Worm (Caenorhabditis elegans) whole organism, late embryonic: ENCODE results near the gene sel-2.

ENCODE experiments used
- K02D7.2 ChIP-seq: sonication (generic microtip); optimal IDR thresholded peaks from 2 replicates; lab custom pipeline; 2017; ENCODE audit warnings: mild to moderate bottlenecking, missing genetic modification characterization, missing compliant biosample characterization
- K09A11.1 ChIP-seq: sonication (generic microtip); optimal IDR thresholded peaks from 2 replicates; lab custom pipeline; 2017; ENCODE audit warnings: antibody characterized with exemption, mild to moderate bottlenecking, missing genetic modification characterization, missing compliant biosample characterization; ENCODE audit not compliant: insufficient read depth
- T23F11.4 ChIP-seq: fragments of 200-800 bp; sonication (Bioruptor generic); optimal IDR thresholded peaks from 2 replicates; lab custom pipeline; 2018; ENCODE audit warnings: mild to moderate bottlenecking, missing genetic modification characterization, missing compliant biosample characterization
- ahr-1 ChIP-seq: sonication (generic microtip); optimal IDR thresholded peaks from 2 replicates; lab custom pipeline; 2016; ENCODE audit warnings: missing genetic modification characterization, missing compliant biosample characterization
- ama-1 ChIP-seq: fragments of 150-350 bp; optimal IDR thresholded peaks from 2 replicates; lab custom pipeline; 2014
- ceh-18 ChIP-seq: sonication (generic microtip); optimal IDR thresholded peaks from 2 replicates; lab custom pipeline; 2016; ENCODE audit warnings: missing genetic modification characterization, missing compliant biosample characterization
- ceh-19 ChIP-seq: fragments of 200-800 bp; sonication (Bioruptor generic); optimal IDR thresholded peaks from 2 replicates; lab custom pipeline; 2018; ENCODE audit warnings: mild to moderate bottlenecking, missing genetic modification characterization, missing compliant biosample characterization
- ceh-2 ChIP-seq: sonication (generic microtip); optimal IDR thresholded peaks from 2 replicates; lab custom pipeline; 2016; ENCODE audit warnings: missing genotype, missing genetic modification characterization, missing compliant biosample characterization
- ceh-45 ChIP-seq: fragments of 200-800 bp; sonication (Bioruptor generic); IDR thresholded peaks from 2 replicates; pipeline ENCODE4 v1.3.6; 2022; ENCODE audit warnings: missing genetic modification reagents, missing genetic modification characterization, missing compliant biosample characterization
- dmd-4 ChIP-seq: sonication (generic microtip); optimal IDR thresholded peaks from 2 replicates; lab custom pipeline; 2016; ENCODE audit warnings: borderline replicate concordance, missing genetic modification characterization, missing compliant biosample characterization
- elt-2 ChIP-seq: sonication (generic microtip); optimal IDR thresholded peaks from 2 replicates; lab custom pipeline; 2016; ENCODE audit warnings: missing genetic modification reagents, missing genetic modification characterization, missing compliant biosample characterization
- elt-4 ChIP-seq: sonication (generic microtip); optimal IDR thresholded peaks from 2 replicates; lab custom pipeline; 2016; ENCODE audit warnings: missing genetic modification characterization, missing compliant biosample characterization
- ets-4 ChIP-seq: sonication (generic microtip); optimal IDR thresholded peaks from 2 replicates; lab custom pipeline; 2016; ENCODE audit warnings: missing genetic modification characterization, missing compliant biosample characterization
- gmeb-2 ChIP-seq: sonication (generic microtip); optimal IDR thresholded peaks from 2 replicates; lab custom pipeline; 2016; ENCODE audit warnings: missing genetic modification characterization, inconsistent platforms, missing compliant biosample characterization
- hlh-13 ChIP-seq: fragments of 200-800 bp; sonication (Bioruptor generic); optimal IDR thresholded peaks from 2 replicates; lab custom pipeline; 2018; ENCODE audit warnings: mild to moderate bottlenecking, missing genetic modification characterization, missing compliant biosample characterization
- lin-11 ChIP-seq: fragments of 200-800 bp; sonication (Bioruptor generic); optimal IDR thresholded peaks from 2 replicates; lab custom pipeline; 2018; ENCODE audit warnings: mild to moderate bottlenecking, missing genetic modification characterization, missing compliant biosample characterization
- madf-2 ChIP-seq: sonication (generic microtip); optimal IDR thresholded peaks from 2 replicates; lab custom pipeline; 2017; ENCODE audit warnings: missing genetic modification characterization, missing compliant biosample characterization
- nfya-1 ChIP-seq: sonication (generic microtip); optimal IDR thresholded peaks from 2 replicates; lab custom pipeline; 2017; ENCODE audit warnings: missing genetic modification characterization, mild to moderate bottlenecking, missing compliant biosample characterization, antibody characterized with exemption, moderate library complexity
- nhr-232 ChIP-seq: sonication (generic microtip); optimal IDR thresholded peaks from 2 replicates; lab custom pipeline; 2016; ENCODE audit warnings: missing genetic modification characterization, missing compliant biosample characterization
- odd-2 ChIP-seq: sonication (generic microtip); optimal IDR thresholded peaks from 2 replicates; lab custom pipeline; 2017; ENCODE audit warnings: antibody characterized with exemption, mild to moderate bottlenecking, missing genetic modification characterization, missing compliant biosample characterization
- pha-2 ChIP-seq: sonication (generic microtip); optimal IDR thresholded peaks from 2 replicates; lab custom pipeline; 2017; ENCODE audit warnings: mild to moderate bottlenecking, missing genetic modification characterization, missing compliant biosample characterization
- pqm-1 ChIP-seq: sonication (generic microtip); optimal IDR thresholded peaks from 2 replicates; lab custom pipeline; 2016; ENCODE audit warnings: missing genetic modification characterization, missing compliant biosample characterization
- ref-2 ChIP-seq: sonication (generic microtip); optimal IDR thresholded peaks from 2 replicates; lab custom pipeline; 2016; ENCODE audit warnings: missing genetic modification characterization, missing compliant biosample characterization
- sdc-2 ChIP-seq: sonication (generic microtip); optimal IDR thresholded peaks from 2 replicates; lab custom pipeline; 2016; ENCODE audit warnings: missing genotype, missing genetic modification characterization, missing compliant biosample characterization
- sox-4 ChIP-seq: sonication (generic microtip); optimal IDR thresholded peaks from 2 replicates; lab custom pipeline; 2017; ENCODE audit warnings: mild to moderate bottlenecking, missing genetic modification characterization, inconsistent platforms, missing compliant biosample characterization
- syd-9 ChIP-seq: sonication (generic microtip); optimal IDR thresholded peaks from 2 replicates; lab custom pipeline; 2016; ENCODE audit warnings: mild to moderate bottlenecking, missing genetic modification characterization, moderate library complexity, missing compliant biosample characterization
- tbx-2 ChIP-seq: sonication (generic microtip); optimal IDR thresholded peaks from 2 replicates; lab custom pipeline; 2016; ENCODE audit warnings: missing genetic modification characterization, missing compliant biosample characterization
- unc-3 ChIP-seq, 2 experiments: fragments of 200-800 bp in 1 of 2; sonication (Bioruptor generic) in 1 of 2; sonication (generic microtip) in 1 of 2; conservative IDR thresholded peaks in 1 of 2; optimal IDR thresholded peaks in 1 of 2; 2 replicates each; pipeline versions ENCODE4 v1.3.6 to Lab custom; 2016 to 2022; ENCODE audit warnings: missing compliant biosample characterization in 2 of 2, missing genetic modification characterization in 2 of 2, missing genetic modification reagents in 1 of 2
- unc-42 ChIP-seq: sonication (generic microtip); optimal IDR thresholded peaks from 2 replicates; lab custom pipeline; 2016; ENCODE audit warnings: missing genotype, missing genetic modification characterization, missing compliant biosample characterization
- unc-55 ChIP-seq: sonication (generic microtip); optimal IDR thresholded peaks from 2 replicates; lab custom pipeline; 2017; ENCODE audit warnings: missing biosample characterization, missing genetic modification reagents, missing genetic modification characterization
- ztf-16 ChIP-seq: sonication (generic microtip); optimal IDR thresholded peaks from 2 replicates; lab custom pipeline; 2017; ENCODE audit warnings: missing genetic modification characterization, missing compliant biosample characterization

sel-2 gene

DNA sequence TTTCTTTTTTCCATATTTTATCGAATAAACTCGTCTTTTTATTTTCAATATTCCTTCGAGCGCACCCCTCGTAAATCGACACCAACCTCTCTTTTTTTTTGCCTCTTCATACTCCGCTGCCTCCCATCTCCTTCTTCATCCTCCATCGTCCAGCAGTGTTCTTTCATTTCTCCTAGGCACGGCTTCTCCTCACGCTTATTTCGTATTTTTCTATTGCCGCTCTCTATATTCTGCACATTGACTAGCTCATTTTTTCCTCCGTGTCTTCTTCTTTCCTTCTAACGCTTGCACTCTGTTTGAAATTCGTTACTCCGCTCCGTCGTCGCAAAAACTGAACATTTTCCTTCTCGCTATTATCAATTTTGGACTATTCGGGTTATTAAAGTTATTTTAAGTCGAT lies 56.8 kb downstream of the sel-2 start:
- TF ChIP-seq unc-42 (tag; lab: Kevin White, UChicago) (peak; percentile 33), ets-4 (tag; lab: Kevin White, UChicago) (no peak), lin-11 (tag; lab: Kevin White, UChicago) (no peak), sox-4 (tag; lab: Kevin White, UChicago) (no peak), hlh-13 (no peak), ceh-18 (tag; lab: Kevin White, UChicago) (no peak), tbx-2 (tag; lab: Kevin White, UChicago) (no peak), ref-2 (tag; lab: Kevin White, UChicago) (no peak), pha-2 (no peak)

DNA sequence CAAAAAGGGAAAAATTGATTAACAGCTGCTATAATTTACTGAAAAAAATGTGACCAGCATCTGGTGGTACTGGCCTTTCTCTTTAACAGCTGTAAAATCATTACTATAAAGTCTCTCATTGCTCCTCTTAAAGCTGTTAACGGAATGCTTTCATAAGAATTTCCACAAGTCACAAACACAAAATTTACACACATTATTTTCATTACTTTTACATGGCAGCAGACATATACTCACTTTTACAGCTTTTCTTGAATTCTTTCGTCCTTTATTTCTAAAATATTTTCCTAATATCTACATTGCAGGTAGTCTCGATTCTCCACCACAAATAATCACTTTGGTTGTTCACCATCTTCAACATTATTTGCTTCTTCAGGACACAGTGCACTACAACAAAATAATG lies 58.9 kb downstream of the sel-2 start, which contains the start of gene imph-1:
Gene imph-1 (plus strand): TSS at position 301 of the 400 bp plus-strand sequence.
- no peak for TF ChIP-seq syd-9 (tag; lab: Kevin White, UChicago)
- TF ChIP-seq madf-2 = no peak
- no peak for TF ChIP-seq K02D7.2 (tag; lab: Kevin White, UChicago)
- TF ChIP-seq ceh-19 (GFP tag; lab: Kevin White, UChicago) = no peak
- no peak for TF ChIP-seq unc-3 (GFP tag; conservative IDR thresholded peaks at IDR 0.05; lab: Robert Waterston, UW)
- no peak for TF ChIP-seq unc-3 (tag; optimal IDR thresholded peaks at IDR 0.05; lab: Kevin White, UChicago)
- TF ChIP-seq pqm-1 (tag; lab: Kevin White, UChicago) = no peak
- TF ChIP-seq K09A11.1 (tag; lab: Kevin White, UChicago) = no peak
- TF ChIP-seq nfya-1 (tag; lab: Kevin White, UChicago) = no peak
- no peak for TF ChIP-seq unc-42 (tag; lab: Kevin White, UChicago)
- TF ChIP-seq ahr-1 (tag; lab: Kevin White, UChicago) = no peak
- TF ChIP-seq elt-4 (tag; lab: Kevin White, UChicago) = no peak
- no peak for TF ChIP-seq tbx-2 (tag; lab: Kevin White, UChicago)
- TF ChIP-seq ama-1 (lab: Kevin White, UChicago) = no peak
- no peak for TF ChIP-seq nhr-232 (tag; lab: Kevin White, UChicago)

DNA sequence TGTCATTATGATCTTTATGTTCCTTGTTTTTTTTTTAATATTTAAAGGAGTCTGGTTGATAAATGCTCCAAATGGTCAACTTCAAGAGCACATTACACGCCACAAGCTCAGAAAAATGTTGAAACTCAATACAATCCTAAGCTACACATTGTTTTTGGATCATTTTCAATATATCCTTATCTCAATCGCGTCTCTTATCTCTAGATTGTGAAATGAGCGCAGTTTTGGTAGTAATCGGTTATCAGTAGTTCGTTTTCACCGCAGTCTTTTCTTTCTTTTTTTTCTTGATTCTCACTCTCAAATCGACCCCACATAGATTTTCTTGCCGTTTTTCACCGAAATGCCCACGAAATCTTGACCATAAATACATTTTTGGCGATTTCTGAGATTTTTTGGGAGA lies 59.3 kb downstream of the sel-2 start:
- TF ChIP-seq ceh-45 (no peak), elt-2 (tag; lab: Kevin White, UChicago) (peak; percentile 55)
- TF ChIP-seq, all 69 proteins: peak for 1

DNA sequence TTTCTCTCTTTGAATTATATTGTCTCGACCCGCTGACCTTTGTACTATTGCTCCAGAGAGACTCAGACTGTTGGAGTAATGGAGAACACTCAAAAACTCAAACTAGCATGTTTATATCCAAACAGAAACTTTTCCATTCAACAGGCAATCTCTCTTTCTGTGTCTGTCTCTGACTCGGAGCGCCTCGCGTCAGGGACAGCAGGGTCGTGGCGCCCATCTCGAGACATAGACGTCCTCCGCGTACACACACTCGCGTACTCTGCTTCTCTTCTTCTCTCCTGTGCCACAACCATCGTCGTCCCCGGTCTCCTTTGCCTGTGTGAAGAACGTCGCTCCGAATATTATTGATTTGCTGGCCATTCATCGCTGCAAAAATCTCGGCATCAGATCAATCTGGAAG lies 60.2 kb downstream of the sel-2 start:
- peak; percentile 25 for TF ChIP-seq ceh-2 (tag; lab: Kevin White, UChicago)
- peak; percentile 34 for TF ChIP-seq ceh-18 (tag; lab: Kevin White, UChicago)
- TF ChIP-seq unc-55 = no peak
- no peak for TF ChIP-seq nfya-1 (tag; lab: Kevin White, UChicago)
- TF ChIP-seq, all 69 proteins: peak for 2

DNA sequence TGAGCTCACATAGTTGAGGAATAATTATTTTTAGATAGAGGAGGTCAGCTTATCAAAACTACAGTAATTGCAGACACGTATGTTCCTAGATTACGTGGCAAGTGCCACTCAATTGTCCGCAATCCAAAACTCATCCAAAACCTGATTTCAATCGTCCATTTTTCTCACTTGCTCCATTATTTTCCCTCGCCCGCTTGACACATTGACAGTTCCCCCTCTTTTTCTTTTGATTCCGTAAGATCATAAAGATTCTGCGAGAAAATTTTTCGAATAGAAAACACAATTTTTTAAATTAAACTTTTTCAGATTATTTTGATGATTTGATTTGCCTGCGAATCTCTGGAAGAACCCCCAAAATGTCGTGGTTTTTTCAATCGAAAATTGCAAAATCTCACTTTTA lies 63.4 kb downstream of the sel-2 start, which contains the start of gene M88.4:
Gene M88.4 (plus strand): TSS at position 301 of the 400 bp plus-strand sequence.
- no peak for TF ChIP-seq T23F11.4 (GFP tag; lab: Kevin White, UChicago)
- TF ChIP-seq odd-2 (tag; lab: Kevin White, UChicago) = no peak
- no peak for TF ChIP-seq ztf-16
- TF ChIP-seq gmeb-2 (tag; lab: Kevin White, UChicago) = no peak
- no peak for TF ChIP-seq dmd-4 (tag; lab: Kevin White, UChicago)
- TF ChIP-seq sdc-2 (tag; lab: Kevin White, UChicago) = no peak
